Fruit fly (Drosophila melanogaster) whole organism, prepupa: Measurements from ENCODE around the gene Arf1.

Source experiments
- Blimp-1 ChIP-seq: fragments of 200-800 bp; sonication (Bioruptor generic); optimal IDR thresholded peaks from 3 replicates; lab custom pipeline; 2017; ENCODE audit warnings: missing biosample characterization, missing genetic modification characterization, mild to moderate bottlenecking, moderate library complexity, missing genetic modification reagents
- CG10631 ChIP-seq: fragments of 200-800 bp; sonication (Bioruptor generic); optimal IDR thresholded peaks from 2 replicates; lab custom pipeline; 2016; ENCODE audit warnings: missing biosample characterization, missing genetic modification characterization
- CG10669 ChIP-seq: fragments of 200-800 bp; sonication (Bioruptor generic); optimal IDR thresholded peaks from 3 replicates; lab custom pipeline; 2018; ENCODE audit warnings: missing biosample characterization, mild to moderate bottlenecking, missing genetic modification characterization, moderate library complexity
- CG11762 ChIP-seq: fragments of 200-800 bp; sonication (Bioruptor generic); optimal IDR thresholded peaks from 3 replicates; lab custom pipeline; 2016; ENCODE audit warnings: missing biosample characterization, missing genetic modification characterization; ENCODE audit not compliant: insufficient read depth
- CG15336 ChIP-seq: fragments of 200-800 bp; sonication (Bioruptor generic); IDR thresholded peaks from 2 replicates; pipeline ENCODE4 v1.3.6; 2022; ENCODE audit warnings: missing biosample characterization, missing genetic modification characterization
- CG1621 ChIP-seq: fragments of 200-800 bp; sonication (Bioruptor generic); optimal IDR thresholded peaks from 3 replicates; lab custom pipeline; 2018; ENCODE audit warnings: missing biosample characterization, mild to moderate bottlenecking, missing genetic modification characterization
- CG16779 ChIP-seq: fragments of 200-800 bp; sonication (Bioruptor generic); optimal IDR thresholded peaks from 3 replicates; lab custom pipeline; 2017; ENCODE audit warnings: missing biosample characterization, mild to moderate bottlenecking, missing genetic modification characterization
- CG3032 ChIP-seq: fragments of 200-800 bp; optimal IDR thresholded peaks from 2 replicates; lab custom pipeline; 2019; ENCODE audit warnings: missing biosample characterization, mild to moderate bottlenecking, missing genetic modification characterization, moderate library complexity
- CG34406 ChIP-seq: fragments of 200-800 bp; sonication (Bioruptor generic); optimal IDR thresholded peaks from 3 replicates; lab custom pipeline; 2016; ENCODE audit warnings: missing biosample characterization, missing genetic modification characterization
- CG3919 ChIP-seq: fragments of 200-800 bp; sonication (Bioruptor generic); optimal IDR thresholded peaks from 3 replicates; lab custom pipeline; 2016; ENCODE audit warnings: missing biosample characterization, missing genetic modification characterization
- CG4318 ChIP-seq: fragments of 200-800 bp; sonication (Bioruptor generic); optimal IDR thresholded peaks from 3 replicates; lab custom pipeline; 2017; ENCODE audit warnings: missing biosample characterization, mild to moderate bottlenecking, missing genetic modification characterization
- CG6163 ChIP-seq: fragments of 200-800 bp; sonication (Bioruptor generic); IDR thresholded peaks from 3 replicates; pipeline ENCODE4 v1.3.6; 2022; ENCODE audit warnings: missing biosample characterization, missing genetic modification characterization
- CG6276 ChIP-seq: fragments of 200-800 bp; sonication (Bioruptor generic); optimal IDR thresholded peaks from 2 replicates; lab custom pipeline; 2017; ENCODE audit warnings: missing biosample characterization, mild to moderate bottlenecking, missing genetic modification characterization
- CG6808 ChIP-seq: fragments of 200-800 bp; sonication (Bioruptor generic); optimal IDR thresholded peaks from 3 replicates; lab custom pipeline; 2017; ENCODE audit warnings: missing biosample characterization, missing genetic modification characterization, mild to moderate bottlenecking, moderate library complexity, missing genetic modification reagents
- CG7368 ChIP-seq: fragments of 200-800 bp; sonication (Bioruptor generic); optimal IDR thresholded peaks from 3 replicates; lab custom pipeline; 2016; ENCODE audit warnings: missing biosample characterization, missing genetic modification characterization
- CG8119 ChIP-seq: fragments of 200-800 bp; sonication (Bioruptor generic); IDR thresholded peaks from 3 replicates; pipeline ENCODE4 v1.3.6; 2022; ENCODE audit warnings: missing biosample characterization, missing genetic modification characterization
- CG8319 ChIP-seq: fragments of 200-800 bp; sonication (Bioruptor generic); optimal IDR thresholded peaks from 3 replicates; lab custom pipeline; 2016; ENCODE audit warnings: missing biosample characterization, missing genetic modification characterization
- CG8632 ChIP-seq: fragments of 200-800 bp; sonication (Bioruptor generic); optimal IDR thresholded peaks from 3 replicates; lab custom pipeline; 2016; ENCODE audit warnings: missing biosample characterization, missing genetic modification characterization
- CG9139 ChIP-seq: fragments of 200-800 bp; sonication (Bioruptor generic); optimal IDR thresholded peaks from 3 replicates; lab custom pipeline; 2017; ENCODE audit warnings: missing biosample characterization, mild to moderate bottlenecking, missing genetic modification characterization
- Eip78C ChIP-seq: fragments of 200-800 bp; sonication (Bioruptor generic); peaks from one replicate; lab custom pipeline; 2016; ENCODE audit warnings: missing biosample characterization, missing genetic modification characterization
- Eip93F ChIP-seq: fragments of 200-800 bp; sonication (Bioruptor generic); optimal IDR thresholded peaks from 2 replicates; lab custom pipeline; 2016; ENCODE audit warnings: missing biosample characterization, mild to moderate bottlenecking, missing genetic modification characterization
- Ets21C ChIP-seq: fragments of 200-800 bp; sonication (Bioruptor generic); optimal IDR thresholded peaks from 3 replicates; lab custom pipeline; 2016; ENCODE audit warnings: missing biosample characterization, missing genetic modification characterization
- Ets96B ChIP-seq: fragments of 200-800 bp; optimal IDR thresholded peaks from 2 replicates; lab custom pipeline; 2019; ENCODE audit warnings: missing biosample characterization, mild to moderate bottlenecking, missing genetic modification characterization, moderate library complexity
- Gug ChIP-seq: fragments of 200-800 bp; sonication (Bioruptor generic); IDR thresholded peaks from 2 replicates; pipeline ENCODE4 v1.3.6; 2022; ENCODE audit warnings: missing biosample characterization, missing genetic modification characterization
- Hr38 ChIP-seq: sonication (Bioruptor generic); optimal IDR thresholded peaks from 2 replicates; lab custom pipeline; 2016; ENCODE audit warnings: missing biosample characterization, missing genetic modification characterization
- Hr4 ChIP-seq: fragments of 200-800 bp; sonication (Bioruptor generic); optimal IDR thresholded peaks from 3 replicates; lab custom pipeline; 2016; ENCODE audit warnings: missing biosample characterization, missing genetic modification characterization
- Lpt ChIP-seq: fragments of 200-800 bp; sonication (Bioruptor generic); optimal IDR thresholded peaks from 3 replicates; lab custom pipeline; 2016; ENCODE audit warnings: missing biosample characterization, missing genetic modification characterization
- Sox14 ChIP-seq: fragments of 200-800 bp; sonication (Bioruptor generic); optimal IDR thresholded peaks from 3 replicates; lab custom pipeline; 2016; ENCODE audit warnings: missing biosample characterization, missing genetic modification characterization
- cyc ChIP-seq: fragments of 200-800 bp; sonication (Bioruptor generic); optimal IDR thresholded peaks from 3 replicates; lab custom pipeline; 2016; ENCODE audit warnings: missing biosample characterization, missing genetic modification characterization
- dsx ChIP-seq: fragments of 200-800 bp; optimal IDR thresholded peaks from 3 replicates; lab custom pipeline; 2019; ENCODE audit warnings: missing biosample characterization, mild to moderate bottlenecking, missing genetic modification characterization, moderate library complexity; ENCODE audit not compliant: poor library complexity, severe bottlenecking
- esn ChIP-seq: fragments of 200-800 bp; sonication (Bioruptor generic); optimal IDR thresholded peaks from 2 replicates; lab custom pipeline; 2016; ENCODE audit warnings: missing biosample characterization, mild to moderate bottlenecking, missing genetic modification characterization, moderate library complexity
- pdm3 ChIP-seq: fragments of 200-800 bp; sonication (Bioruptor generic); optimal IDR thresholded peaks from 3 replicates; lab custom pipeline; 2016; ENCODE audit warnings: missing biosample characterization, missing genetic modification characterization
- salr ChIP-seq, 2 experiments: fragments of 200-800 bp; sonication (Bioruptor generic); optimal IDR thresholded peaks; 3 replicates each; lab custom pipeline; 2016 to 2018; ENCODE audit warnings: missing biosample characterization in 2 of 2, missing genetic modification characterization in 2 of 2, mild to moderate bottlenecking in 1 of 2
- spab ChIP-seq: fragments of 200-800 bp; sonication (Bioruptor generic); optimal IDR thresholded peaks from 2 replicates; lab custom pipeline; 2017; ENCODE audit warnings: missing biosample characterization, mild to moderate bottlenecking, missing genetic modification characterization, missing genetic modification reagents
- ss ChIP-seq, 2 experiments: fragments of 200-800 bp; sonication (Bioruptor generic); optimal IDR thresholded peaks; 2 replicates in 1 of 2; 3 replicates in 1 of 2; lab custom pipeline; 2017 to 2018; ENCODE audit warnings: mild to moderate bottlenecking in 2 of 2, missing biosample characterization in 2 of 2, missing genetic modification characterization in 2 of 2, moderate library complexity in 1 of 2
- svp ChIP-seq: fragments of 200-800 bp; sonication (Bioruptor generic); peaks from one replicate; lab custom pipeline; 2016; ENCODE audit warnings: missing biosample characterization, missing genetic modification characterization
- topi ChIP-seq: fragments of 200-800 bp; sonication (Bioruptor generic); optimal IDR thresholded peaks from 3 replicates; lab custom pipeline; 2016; ENCODE audit warnings: missing biosample characterization, missing genetic modification characterization
- vri ChIP-seq: fragments of 200-800 bp; sonication (Bioruptor generic); optimal IDR thresholded peaks from 3 replicates; lab custom pipeline; 2016; ENCODE audit warnings: missing biosample characterization, mild to moderate bottlenecking, missing genetic modification characterization

The Arf1 gene

DNA sequence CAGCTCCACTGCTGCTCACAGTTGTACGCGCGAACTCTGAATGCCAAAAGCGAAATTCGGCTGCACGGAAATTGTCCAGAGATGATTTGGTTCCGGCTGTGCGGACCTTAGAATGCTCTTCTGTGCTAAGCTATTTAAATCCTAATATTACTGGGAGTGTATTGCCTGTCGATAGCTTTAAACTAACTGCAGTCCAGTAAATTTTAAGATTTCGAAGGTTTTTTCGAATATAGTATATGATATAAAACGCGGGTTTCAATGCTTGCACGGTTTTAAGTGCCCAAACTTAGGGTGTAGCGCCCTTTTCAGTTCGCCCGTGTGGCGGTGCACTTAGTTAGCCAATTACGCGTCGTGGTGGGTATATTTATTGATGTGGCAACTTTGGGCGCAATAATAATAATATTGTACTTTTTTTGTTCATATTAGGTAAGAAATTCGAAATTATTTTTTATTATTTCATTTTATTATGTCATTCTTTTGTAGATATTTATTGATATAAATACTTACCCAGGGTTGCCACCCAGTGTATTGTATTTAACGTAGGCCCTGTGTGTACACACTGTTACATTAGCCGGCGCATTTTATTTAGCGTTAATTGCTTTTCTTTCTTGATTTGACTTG, 6.8 kb upstream of the Arf1 start, which contains the start of the genes Chro and Ssl1 (continued):
- TF ChIP-seq CG3032 (tag; lab: Kevin White, UChicago) (peak; percentile 100), salr (GFP tag; optimal IDR thresholded peaks at IDR 0.05; lab: Kevin White, UChicago) (peak; percentile 100), Blimp-1 (GFP tag; lab: Kevin White, UChicago) (peak; percentile 98), esn (GFP tag; lab: Kevin White, UChicago) (peak; percentile 100), Hr38 (GFP tag; lab: Kevin White, UChicago) (peak; percentile 100), CG4318 (GFP tag; lab: Kevin White, UChicago) (peak; percentile 100), CG3919 (GFP tag; lab: Kevin White, UChicago) (peak; percentile 100), cyc (GFP tag; lab: Kevin White, UChicago) (peak; percentile 100), CG9139 (GFP tag; lab: Kevin White, UChicago) (peak; percentile 99)

DNA sequence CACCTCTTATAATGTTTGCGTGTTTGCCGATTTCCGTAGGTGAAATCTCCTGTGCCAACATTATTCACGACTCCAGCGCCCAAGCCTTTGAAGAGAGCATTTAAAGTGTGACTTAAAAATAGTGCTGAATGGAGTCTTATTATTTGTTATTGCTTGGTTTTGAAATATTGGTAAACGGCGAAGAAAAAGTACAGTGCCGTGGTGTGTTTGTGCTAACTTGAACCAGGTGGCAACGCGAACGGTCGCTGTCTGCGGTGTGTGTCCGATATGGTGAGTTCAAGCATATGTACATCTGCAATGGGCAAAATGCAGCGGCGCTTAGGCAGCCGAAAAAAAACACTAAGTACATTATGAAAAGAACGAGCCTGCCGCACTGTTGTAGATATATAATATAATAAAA, 5.9 kb upstream of the Arf1 start:
- TF ChIP-seq CG10669 (GFP tag; lab: Kevin White, UChicago) (no peak), cyc (GFP tag; lab: Kevin White, UChicago) (no peak), Hr4 (GFP tag; lab: Kevin White, UChicago) (no peak), Ets21C (GFP tag; lab: Kevin White, UChicago) (no peak), CG34406 (GFP tag; lab: Kevin White, UChicago) (no peak), CG7368 (GFP tag; lab: Kevin White, UChicago) (no peak), CG11762 (GFP tag; lab: Kevin White, UChicago) (no peak), Ets96B (tag; lab: Kevin White, UChicago) (no peak), CG16779 (tag; lab: Kevin White, UChicago) (peak; percentile 8), pdm3 (GFP tag; lab: Kevin White, UChicago) (no peak), CG8319 (GFP tag; lab: Kevin White, UChicago) (no peak), CG10631 (GFP tag; lab: Kevin White, UChicago) (no peak), CG6163 (GFP tag; lab: Robert Waterston, UW) (0 out of 3 replicates have a peak, but pooled peaks have one; percentile 10), Eip93F (GFP tag; lab: Kevin White, UChicago) (peak; percentile 18), Lpt (GFP tag; lab: Kevin White, UChicago) (no peak), topi (GFP tag; lab: Kevin White, UChicago) (no peak), vri (no peak), Blimp-1 (GFP tag; lab: Kevin White, UChicago) (no peak), spab (GFP tag; lab: Kevin White, UChicago) (no peak), CG6276 (GFP tag; lab: Kevin White, UChicago) (no peak), CG3919 (GFP tag; lab: Kevin White, UChicago) (no peak), CG15336 (no peak)

- TF ChIP-seq CG6808 (GFP tag; lab: Kevin White, UChicago) (peak; percentile 16), CG1621 (tag; lab: Kevin White, UChicago) (peak; percentile 27), dsx (GFP tag; lab: Kevin White, UChicago) (no peak), svp (peak; percentile 97), CG3032 (tag; lab: Kevin White, UChicago) (peak; percentile 2), Sox14 (peak; percentile 7), Ets21C (GFP tag; lab: Kevin White, UChicago) (peak; percentile 12), Gug (0 out of 2 replicates have a peak, but pooled peaks have one; percentile 18), ss (GFP tag; optimal IDR thresholded peaks at IDR 0.05; lab: Kevin White, UChicago) (peak; percentile 20 to 22), vri (no peak), CG8119 (GFP tag; lab: Robert Waterston, UW) (0 out of 3 replicates have a peak, but pooled peaks have one; percentile 34), CG8632 (GFP tag; lab: Kevin White, UChicago) (no peak), Eip78C (peak; percentile 42)
These were observed 794 bp downstream of the Arf1 start for dm6 chr3L:22871030-22871844.
